Worm (Caenorhabditis elegans) whole organism, L1 larva: ENCODE data around the gene nspc-4.

ENCODE experiments used
- C16A3.4 ChIP-seq: fragments of 150-350 bp; optimal IDR thresholded peaks from 2 replicates; lab custom pipeline; 2014; ENCODE audit warnings: missing biosample characterization, missing genetic modification characterization
- F16B12.6 ChIP-seq: fragments of 150-350 bp; optimal IDR thresholded peaks from 2 replicates; lab custom pipeline; 2014; ENCODE audit warnings: missing biosample characterization, missing genetic modification characterization
- aha-1 ChIP-seq: fragments of 150-350 bp; optimal IDR thresholded peaks from 2 replicates; lab custom pipeline; 2014; ENCODE audit warnings: missing biosample characterization, missing genetic modification characterization
- aly-2 ChIP-seq: fragments of 150-350 bp; optimal IDR thresholded peaks from 2 replicates; lab custom pipeline; 2014; ENCODE audit warnings: missing biosample characterization, missing genetic modification characterization
- ceh-63 ChIP-seq: fragments of 200-800 bp; sonication (Bioruptor generic); optimal IDR thresholded peaks from 2 replicates; lab custom pipeline; 2018; ENCODE audit warnings: mild to moderate bottlenecking, missing genetic modification characterization, missing compliant biosample characterization
- ceh-8 ChIP-seq: fragments of 200-800 bp; sonication (Bioruptor generic); optimal IDR thresholded peaks from 2 replicates; lab custom pipeline; 2018; ENCODE audit warnings: mild to moderate bottlenecking, missing genetic modification characterization, moderate library complexity, missing compliant biosample characterization
- ceh-82 ChIP-seq, 3 experiments: fragments of 150-350 bp in 1 of 3; sonication (generic microtip) in 2 of 3; optimal IDR thresholded peaks; 2 replicates each; lab custom pipeline; 2014 to 2017; ENCODE audit warnings: missing biosample characterization in 3 of 3, missing genetic modification characterization in 3 of 3
- ceh-88 ChIP-seq: fragments of 200-800 bp; sonication (Bioruptor generic); IDR thresholded peaks from 2 replicates; pipeline ENCODE4 v1.3.6; 2022; ENCODE audit warnings: missing genetic modification characterization, missing compliant biosample characterization
- ces-1 ChIP-seq: fragments of 150-350 bp; optimal IDR thresholded peaks from 2 replicates; lab custom pipeline; 2014; ENCODE audit warnings: missing biosample characterization, missing genetic modification reagents, missing genetic modification characterization
- efl-1 ChIP-seq, 4 experiments: fragments of 150-350 bp; optimal IDR thresholded peaks in 3 of 4; peaks in 1 of 4; 1 replicate in 1 of 4; 2 replicates in 3 of 4; lab custom pipeline; 2014; ENCODE audit warnings: missing biosample characterization in 2 of 4, missing genetic modification characterization in 2 of 4, missing genetic modification reagents in 2 of 4
- egl-27 ChIP-seq, 2 experiments: fragments of 150-350 bp in 1 of 2; sonication (generic microtip); optimal IDR thresholded peaks; 3 replicates each; lab custom pipeline; 2017 to 2018; ENCODE audit warnings: missing biosample characterization in 2 of 2, missing genetic modification characterization in 2 of 2, missing genetic modification reagents in 2 of 2
- elt-3 ChIP-seq, 6 experiments: fragments of 150-350 bp in 1 of 6; sonication (generic microtip); optimal IDR thresholded peaks; 2 replicates each; lab custom pipeline; 2017 to 2018; ENCODE audit warnings: missing biosample characterization in 6 of 6, missing genetic modification characterization in 6 of 6, inconsistent platforms in 1 of 6
- ets-5 ChIP-seq: fragments of 200-800 bp; sonication (Bioruptor generic); IDR thresholded peaks from 2 replicates; pipeline ENCODE4 v1.3.6; 2022; ENCODE audit warnings: missing genetic modification characterization, missing compliant biosample characterization
- fkh-10 ChIP-seq: sonication (generic microtip); optimal IDR thresholded peaks from 2 replicates; lab custom pipeline; 2017; ENCODE audit warnings: missing biosample characterization, missing genetic modification reagents, missing genetic modification characterization
- fkh-4 ChIP-seq: sonication (generic microtip); optimal IDR thresholded peaks from 2 replicates; lab custom pipeline; 2016; ENCODE audit warnings: missing compliant biosample characterization, missing genetic modification characterization, borderline replicate concordance
- fos-1 ChIP-seq: fragments of 150-350 bp; optimal IDR thresholded peaks from 2 replicates; lab custom pipeline; 2014; ENCODE audit warnings: missing biosample characterization, missing genetic modification characterization
- grh-1 ChIP-seq: fragments of 200-800 bp; sonication (Bioruptor generic); IDR thresholded peaks from 2 replicates; pipeline ENCODE4 v1.3.6; 2022; ENCODE audit warnings: missing genetic modification reagents, missing genetic modification characterization, missing compliant biosample characterization
- hpl-2 ChIP-seq: fragments of 150-350 bp; optimal IDR thresholded peaks from 2 replicates; lab custom pipeline; 2014; ENCODE audit warnings: missing biosample characterization, missing genetic modification reagents, missing genetic modification characterization
- irx-1 ChIP-seq: sonication (generic microtip); optimal IDR thresholded peaks from 2 replicates; lab custom pipeline; 2016; ENCODE audit warnings: missing genetic modification characterization, missing compliant biosample characterization
- isw-1 ChIP-seq: fragments of 200-800 bp; sonication (Bioruptor generic); IDR thresholded peaks from 2 replicates; pipeline ENCODE4 v1.3.6; 2022; ENCODE audit warnings: missing genetic modification characterization, missing compliant biosample characterization
- jun-1 ChIP-seq: fragments of 150-350 bp; optimal IDR thresholded peaks from 2 replicates; lab custom pipeline; 2014; ENCODE audit warnings: missing biosample characterization, missing genetic modification reagents, missing genetic modification characterization
- lin-13 ChIP-seq: fragments of 150-350 bp; optimal IDR thresholded peaks from 2 replicates; lab custom pipeline; 2014; ENCODE audit warnings: missing biosample characterization, missing genetic modification reagents, missing genetic modification characterization
- lin-14 ChIP-seq: fragments of 200-800 bp; sonication (Bioruptor generic); optimal IDR thresholded peaks from 2 replicates; lab custom pipeline; 2018; ENCODE audit warnings: mild to moderate bottlenecking, missing genetic modification characterization, moderate library complexity, missing compliant biosample characterization
- lin-15B ChIP-seq: fragments of 150-350 bp; sonication (generic microtip); optimal IDR thresholded peaks from 3 replicates; lab custom pipeline; 2014; ENCODE audit warnings: missing biosample characterization, missing genetic modification characterization
- lin-35 ChIP-seq, 2 experiments: fragments of 150-350 bp; optimal IDR thresholded peaks; 2 replicates each; lab custom pipeline; 2014; ENCODE audit warnings: missing biosample characterization in 2 of 2, missing genetic modification characterization in 2 of 2, missing genetic modification reagents in 2 of 2
- lin-39 ChIP-seq: fragments of 150-350 bp; optimal IDR thresholded peaks from 2 replicates; lab custom pipeline; 2014; ENCODE audit warnings: missing biosample characterization, missing genetic modification reagents, missing genetic modification characterization
- lir-3 ChIP-seq: sonication (generic microtip); optimal IDR thresholded peaks from 2 replicates; lab custom pipeline; 2016; ENCODE audit warnings: mild to moderate bottlenecking, missing genetic modification characterization, moderate library complexity, missing compliant biosample characterization; ENCODE audit not compliant: poor library complexity
- mdl-1 ChIP-seq, 2 experiments: fragments of 150-350 bp; optimal IDR thresholded peaks; 2 replicates each; lab custom pipeline; 2014 to 2017; ENCODE audit warnings: missing biosample characterization in 2 of 2, missing genetic modification characterization in 2 of 2, inconsistent platforms in 1 of 2
- mef-2 ChIP-seq: fragments of 150-350 bp; optimal IDR thresholded peaks from 2 replicates; lab custom pipeline; 2014; ENCODE audit warnings: missing biosample characterization, missing genetic modification characterization
- mep-1 ChIP-seq: fragments of 150-350 bp; optimal IDR thresholded peaks from 2 replicates; lab custom pipeline; 2014; ENCODE audit warnings: missing biosample characterization, missing genetic modification characterization
- nhr-11 ChIP-seq: fragments of 150-350 bp; optimal IDR thresholded peaks from 2 replicates; lab custom pipeline; 2014; ENCODE audit warnings: missing biosample characterization, missing genetic modification characterization
- nhr-12 ChIP-seq: sonication (generic microtip); optimal IDR thresholded peaks from 2 replicates; lab custom pipeline; 2017; ENCODE audit warnings: missing biosample characterization, missing genetic modification characterization
- nhr-47 ChIP-seq: sonication (generic microtip); optimal IDR thresholded peaks from 2 replicates; lab custom pipeline; 2016; ENCODE audit warnings: mild to moderate bottlenecking, missing genetic modification characterization, moderate library complexity, missing compliant biosample characterization
- nhr-77 ChIP-seq: fragments of 150-350 bp; optimal IDR thresholded peaks from 2 replicates; lab custom pipeline; 2014; ENCODE audit warnings: missing biosample characterization, missing genetic modification characterization
- nhr-85 ChIP-seq: sonication (generic microtip); peaks from one replicate; lab custom pipeline; 2016; ENCODE audit warnings: missing genetic modification characterization, inconsistent platforms, missing compliant biosample characterization
- pag-3 ChIP-seq: sonication (generic microtip); optimal IDR thresholded peaks from 2 replicates; lab custom pipeline; 2017; ENCODE audit warnings: missing genetic modification characterization, mild to moderate bottlenecking, missing compliant biosample characterization, antibody characterized with exemption, borderline replicate concordance; ENCODE audit not compliant: insufficient read depth
- pqm-1 ChIP-seq: sonication (generic microtip); optimal IDR thresholded peaks from 3 replicates; lab custom pipeline; 2017; ENCODE audit warnings: missing biosample characterization, missing genetic modification characterization
- rnt-1 ChIP-seq: sonication (generic microtip); optimal IDR thresholded peaks from 2 replicates; lab custom pipeline; 2016; ENCODE audit warnings: mild to moderate bottlenecking, missing genetic modification characterization, moderate library complexity, missing compliant biosample characterization
- skn-1 ChIP-seq: fragments of 150-350 bp; optimal IDR thresholded peaks from 2 replicates; lab custom pipeline; 2014; ENCODE audit warnings: missing biosample characterization, missing genetic modification characterization
- sptf-1 ChIP-seq: fragments of 150-350 bp; optimal IDR thresholded peaks from 2 replicates; lab custom pipeline; 2014; ENCODE audit warnings: missing biosample characterization, missing genetic modification characterization
- swsn-7 ChIP-seq: sonication (generic microtip); optimal IDR thresholded peaks from 2 replicates; lab custom pipeline; 2016; ENCODE audit warnings: missing genetic modification characterization, missing compliant biosample characterization
- tbx-2 ChIP-seq: sonication (generic microtip); optimal IDR thresholded peaks from 2 replicates; lab custom pipeline; 2016; ENCODE audit warnings: missing genetic modification characterization, missing compliant biosample characterization
- unc-130 ChIP-seq: fragments of 150-350 bp; optimal IDR thresholded peaks from 2 replicates; lab custom pipeline; 2017; ENCODE audit warnings: missing biosample characterization, missing genetic modification characterization, inconsistent platforms
- unc-30 ChIP-seq: sonication (generic microtip); optimal IDR thresholded peaks from 2 replicates; lab custom pipeline; 2017; ENCODE audit warnings: missing biosample characterization, missing genetic modification characterization
- vab-15 ChIP-seq: sonication (generic microtip); optimal IDR thresholded peaks from 2 replicates; lab custom pipeline; 2017; ENCODE audit warnings: missing genotype, mild to moderate bottlenecking, missing genetic modification characterization, missing compliant biosample characterization
- xbp-1 ChIP-seq: sonication (generic microtip); optimal IDR thresholded peaks from 2 replicates; lab custom pipeline; 2016; ENCODE audit warnings: missing genetic modification characterization, missing compliant biosample characterization
- zip-4 ChIP-seq: fragments of 200-800 bp; sonication (Bioruptor generic); optimal IDR thresholded peaks from 2 replicates; lab custom pipeline; 2018; ENCODE audit warnings: mild to moderate bottlenecking, missing genetic modification characterization, moderate library complexity, missing compliant biosample characterization

The nspc-4 gene

DNA sequence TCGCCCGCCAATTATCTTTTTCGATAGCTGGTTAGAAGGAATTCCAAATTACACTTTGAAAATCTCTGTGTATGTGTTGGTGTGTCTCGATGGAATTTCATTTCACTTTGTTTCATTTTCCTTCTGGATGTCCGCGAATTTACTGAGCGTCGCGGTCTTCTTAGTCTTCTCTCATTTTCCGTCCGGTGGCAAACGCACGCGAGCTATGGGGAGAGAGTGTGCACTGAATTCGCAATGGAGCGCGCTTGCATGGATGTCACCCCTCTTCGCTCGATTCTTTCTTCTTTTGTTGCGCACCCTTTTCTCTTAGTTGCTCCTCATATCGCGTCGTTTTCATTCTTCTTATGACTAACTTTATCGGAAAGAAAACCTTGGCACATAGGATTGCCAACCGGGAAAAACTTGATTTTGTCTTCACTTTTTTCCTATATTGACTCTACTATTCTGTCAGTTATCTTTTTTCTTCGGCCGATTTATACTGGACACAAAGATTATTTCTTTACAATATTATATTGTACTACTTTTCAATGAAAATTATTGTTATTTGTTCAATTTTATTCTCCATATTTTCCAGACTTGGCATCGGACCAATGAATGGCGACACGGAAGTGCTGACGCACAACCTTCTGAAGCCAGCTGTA, 13.6 kb upstream of the nspc-4 start, which contains the start of gene dhhc-14 (continued):
- peak; percentile 32 for TF ChIP-seq tbx-2 (tag; lab: Kevin White, UChicago)
- TF ChIP-seq ceh-88: no peak
- TF ChIP-seq lin-39 (tag; lab: Kevin White, UChicago): no peak
- TF ChIP-seq vab-15 (tag; lab: Kevin White, UChicago): no peak
- peak; percentile 44 for TF ChIP-seq nhr-47 (tag; lab: Kevin White, UChicago)
- peak; percentile 38 for TF ChIP-seq lin-13 (GFP tag; lab: Kevin White, UChicago)
- no peak for TF ChIP-seq sptf-1
- TF ChIP-seq aly-2 (tag; lab: Kevin White, UChicago): no peak
- TF ChIP-seq mef-2 (tag; lab: Kevin White, UChicago): no peak
- peak; percentile 26 to 41 for TF ChIP-seq lin-35 (GFP tag; optimal IDR thresholded peaks at IDR 0.05; lab: Kevin White, UChicago)
- TF ChIP-seq unc-130: no peak
- no peak for TF ChIP-seq jun-1 (tag; lab: Kevin White, UChicago)
- no peak for TF ChIP-seq nhr-11 (tag; lab: Kevin White, UChicago)
- no peak for TF ChIP-seq pqm-1 (tag; lab: Kevin White, UChicago)
- TF ChIP-seq ceh-63 (GFP tag; lab: Kevin White, UChicago): no peak
- peak; percentile 41 for TF ChIP-seq swsn-7 (tag; lab: Kevin White, UChicago)
- peak; percentile 59 for TF ChIP-seq rnt-1 (tag; lab: Kevin White, UChicago)
- no peak for TF ChIP-seq skn-1
- TF ChIP-seq fkh-10: no peak
- TF ChIP-seq nhr-85 (tag; lab: Kevin White, UChicago): no peak
- TF ChIP-seq zip-4 (GFP tag; lab: Kevin White, UChicago): no peak
- TF ChIP-seq mep-1 (tag; lab: Kevin White, UChicago): peak; percentile 44
- TF ChIP-seq pag-3 (tag; lab: Kevin White, UChicago): no peak
- TF ChIP-seq C16A3.4 (tag; lab: Kevin White, UChicago): peak; percentile 57
- TF ChIP-seq mdl-1 (tag; optimal IDR thresholded peaks at IDR 0.05; lab: Kevin White, UChicago): peak in 1 of 2 experiments; percentile 67
- TF ChIP-seq lir-3 (tag; lab: Kevin White, UChicago): no peak
- TF ChIP-seq ets-5 (GFP tag; lab: Robert Waterston, UW): no peak

ce11 chrX:8550099-8550498, 11.9 kb upstream of the nspc-4 start:
- TF ChIP-seq mef-2 (tag; lab: Kevin White, UChicago): no peak
- TF ChIP-seq nhr-77: peak; percentile 45
- TF ChIP-seq nhr-11 (tag; lab: Kevin White, UChicago): no peak
- no peak for TF ChIP-seq ces-1 (GFP tag; lab: Kevin White, UChicago)
- TF ChIP-seq grh-1: peak; percentile 63
- TF ChIP-seq lin-35 (GFP tag; optimal IDR thresholded peaks at IDR 0.05; lab: Kevin White, UChicago): peak; percentile 6 to 80
- peak in 4 of 6 experiments; percentile 20 to 63 (median 38) for TF ChIP-seq elt-3 (tag; optimal IDR thresholded peaks at IDR 0.05; lab: Kevin White, UChicago)
- TF ChIP-seq C16A3.4 (tag; lab: Kevin White, UChicago): peak; percentile 24
- no peak for TF ChIP-seq unc-130
- TF ChIP-seq pag-3 (tag; lab: Kevin White, UChicago): no peak
- TF ChIP-seq F16B12.6 (tag; lab: Kevin White, UChicago): no peak
- TF ChIP-seq skn-1: no peak
- TF ChIP-seq lin-15B (tag; lab: Kevin White, UChicago): no peak
- no peak for TF ChIP-seq vab-15 (tag; lab: Kevin White, UChicago)
- peak; percentile 79 for TF ChIP-seq mep-1 (tag; lab: Kevin White, UChicago)
- no peak for TF ChIP-seq nhr-12 (tag; lab: Kevin White, UChicago)
- TF ChIP-seq fos-1 (tag; lab: Kevin White, UChicago): peak; percentile 27
- peak; percentile 56 for TF ChIP-seq nhr-47 (tag; lab: Kevin White, UChicago)
- TF ChIP-seq ceh-8: no peak
- TF ChIP-seq ceh-82 (tag; optimal IDR thresholded peaks at IDR 0.05; lab: Kevin White, UChicago): peak in 2 of 3 experiments; percentile 14 to 45
- TF ChIP-seq lir-3 (tag; lab: Kevin White, UChicago): no peak
- no peak for TF ChIP-seq lin-39 (tag; lab: Kevin White, UChicago)
- no peak for TF ChIP-seq hpl-2 (GFP tag; lab: Kevin White, UChicago)
- TF ChIP-seq swsn-7 (tag; lab: Kevin White, UChicago): peak; percentile 41
- TF ChIP-seq isw-1: no peak
- TF ChIP-seq irx-1 (tag; lab: Kevin White, UChicago): no peak
- peak; percentile 90 for TF ChIP-seq lin-14 (GFP tag; lab: Kevin White, UChicago)
- TF ChIP-seq unc-30 (tag; lab: Kevin White, UChicago): no peak
- TF ChIP-seq efl-1 (optimal IDR thresholded peaks at IDR 0.05; lab: Kevin White, UChicago): peak; percentile 20 to 34
- TF ChIP-seq efl-1 (GFP tag; optimal IDR thresholded peaks at IDR 0.05 in 1 of 2; lab: Kevin White, UChicago): no peak
- TF ChIP-seq aha-1: no peak
- no peak for TF ChIP-seq fkh-4 (tag; lab: Kevin White, UChicago)
- peak; percentile 33 to 62 for TF ChIP-seq egl-27 (tag; optimal IDR thresholded peaks at IDR 0.05; lab: Kevin White, UChicago)
- peak; percentile 63 for TF ChIP-seq xbp-1 (tag; lab: Kevin White, UChicago)
